Worm (Caenorhabditis elegans) whole organism, young adult: ENCODE data around the gene str-262.

Source experiments
- ceh-40 ChIP-seq: fragments of 200-800 bp; sonication (Bioruptor generic); IDR thresholded peaks from 2 replicates; pipeline ENCODE4 v1.3.6; 2022; ENCODE audit warnings: missing genetic modification characterization, missing compliant biosample characterization
- die-1 ChIP-seq: sonication (generic microtip); optimal IDR thresholded peaks from 2 replicates; lab custom pipeline; 2016; ENCODE audit warnings: missing genotype, mild to moderate bottlenecking, missing genetic modification characterization, missing compliant biosample characterization
- hlh-12 ChIP-seq: sonication (generic microtip); optimal IDR thresholded peaks from 2 replicates; lab custom pipeline; 2016; ENCODE audit warnings: missing genetic modification characterization, missing compliant biosample characterization
- mes-4 ChIP-seq: sonication (generic microtip); optimal IDR thresholded peaks from 2 replicates; lab custom pipeline; 2016; ENCODE audit warnings: missing genotype, missing genetic modification characterization, missing compliant biosample characterization
- sea-2 ChIP-seq: fragments of 200-800 bp; sonication (Bioruptor generic); IDR thresholded peaks from 2 replicates; pipeline ENCODE4 v1.3.6; 2022; ENCODE audit warnings: missing genetic modification characterization, missing compliant biosample characterization
- snpc-4 ChIP-seq, 5 experiments: fragments of 150-350 bp in 1 of 5; sonication (generic microtip) in 4 of 5; optimal IDR thresholded peaks; 2 replicates each; lab custom pipeline; 2014 to 2018; ENCODE audit warnings: missing genetic modification characterization in 5 of 5, missing biosample characterization in 3 of 5, antibody characterized with exemption in 2 of 5, mild to moderate bottlenecking in 2 of 5, missing compliant biosample characterization in 2 of 5, missing genotype in 2 of 5, moderate library complexity in 2 of 5, missing genetic modification reagents in 1 of 5

DNA sequence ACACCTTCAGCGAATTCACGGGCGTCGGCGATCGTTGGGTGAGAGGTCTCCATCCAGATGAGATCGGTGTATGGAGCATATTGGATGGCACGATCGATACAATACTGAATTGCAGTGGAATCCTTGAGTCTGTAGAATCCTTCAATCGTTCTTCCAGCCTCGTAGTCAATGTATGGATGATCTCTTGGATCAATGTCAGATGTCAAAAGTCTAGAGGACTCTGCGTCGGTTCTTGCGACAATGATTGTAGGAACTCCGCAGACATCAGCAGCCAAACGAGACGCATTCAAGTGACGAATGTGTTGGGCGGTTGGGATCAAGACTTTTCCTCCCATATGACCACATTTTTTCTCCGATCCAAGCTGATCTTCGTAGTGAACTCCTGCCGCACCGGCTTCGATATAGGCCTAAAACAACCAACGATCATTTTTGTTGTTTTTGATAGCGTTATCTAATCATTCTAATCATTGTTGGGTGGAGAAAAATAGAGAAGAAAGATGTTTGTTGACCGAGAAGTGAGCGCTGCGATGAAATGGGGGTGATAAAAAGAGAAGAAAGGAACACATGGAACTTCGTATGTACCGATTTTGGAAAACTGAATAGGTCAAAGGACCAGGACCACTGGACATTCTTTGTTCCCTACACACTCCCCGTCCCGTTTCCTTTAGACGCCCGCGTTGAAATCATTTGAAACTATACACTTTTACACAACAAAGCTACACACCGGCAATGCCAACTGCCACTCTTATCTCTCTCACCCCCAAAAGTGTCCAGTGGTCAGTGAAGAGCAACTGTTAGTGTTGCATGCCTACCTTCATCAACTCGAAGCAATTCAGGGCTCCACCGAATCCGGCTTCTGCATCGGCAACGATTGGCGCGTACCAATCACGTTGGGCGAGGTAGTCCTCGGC, 25.8 kb downstream of the str-262 start:
- TF ChIP-seq snpc-4 (GFP tag; optimal IDR thresholded peaks at IDR 0.05; lab: Kevin White, UChicago) = no peak
- no peak for TF ChIP-seq snpc-4 (tag; optimal IDR thresholded peaks at IDR 0.05; lab: Kevin White, UChicago)
- TF ChIP-seq hlh-12 (tag; lab: Kevin White, UChicago) = no peak
- TF ChIP-seq mes-4 (tag; lab: Kevin White, UChicago) = no peak
- TF ChIP-seq sea-2 (GFP tag; lab: Robert Waterston, UW) = no peak
- TF ChIP-seq die-1 (tag; lab: Kevin White, UChicago) = no peak
- TF ChIP-seq ceh-40 (GFP tag; lab: Robert Waterston, UW) = no peak
